Worm (Caenorhabditis elegans): ENCODE measurements around the gene srw-84.

ce11 chrV:19362568-19362967 is 18.5 kb upstream of the srw-84 start, which contains the start of gene C14B4.2:
- TF ChIP-seq ztf-11 (tag; optimal IDR thresholded peaks at IDR 0.05) = no peak
- TF ChIP-seq nhr-28 (tag; optimal IDR thresholded peaks at IDR 0.05) = no peak
- no peak for TF ChIP-seq unc-39 (tag; optimal IDR thresholded peaks at IDR 0.05)
- TF ChIP-seq zag-1 (tag; optimal IDR thresholded peaks at IDR 0.05) = no peak
- TF ChIP-seq ceh-9 (tag; optimal IDR thresholded peaks at IDR 0.05) = no peak
- TF ChIP-seq unc-62 (GFP tag; optimal IDR thresholded peaks at IDR 0.05) = no peak
- no peak for TF ChIP-seq snpc-4 (tag; optimal IDR thresholded peaks at IDR 0.05)
- no peak for TF ChIP-seq elt-1 (tag; optimal IDR thresholded peaks at IDR 0.05)
